Worm (Caenorhabditis elegans): ENCODE measurements around the gene atg-16.2.

- no peak for TF ChIP-seq ama-1 (optimal IDR thresholded peaks at IDR 0.05)
- no peak for TF ChIP-seq ceh-36 (tag; optimal IDR thresholded peaks at IDR 0.05)
- no peak for TF ChIP-seq hmg-4 (GFP tag; optimal IDR thresholded peaks at IDR 0.05)
- no peak for TF ChIP-seq hmbx-1 (tag; optimal IDR thresholded peaks at IDR 0.05)
- TF ChIP-seq tbx-11 (GFP tag; IDR thresholded peaks at IDR 0.05), result no peak
- TF ChIP-seq sea-1 (GFP tag; conservative IDR thresholded peaks at IDR 0.05), result no peak
Measured at ce11 chrII:6489711-6490184, 36.6 kb upstream of the atg-16.2 start, which contains the start of the genes snr-3 and rsp-5.

Measured in whole organism, early embryonic.